Fruit fly (Drosophila melanogaster): ENCODE measurements around the gene app.

- TF ChIP-seq Pif1A (GFP tag; optimal IDR thresholded peaks at IDR 0.05) (no peak), CG34367 (tag; optimal IDR thresholded peaks at IDR 0.05) (no peak), gl (tag; optimal IDR thresholded peaks at IDR 0.05) (no peak), EcR (GFP tag; optimal IDR thresholded peaks at IDR 0.05) (no peak), Pif1B (GFP tag; optimal IDR thresholded peaks at IDR 0.05) (no peak), CG8159 (tag; optimal IDR thresholded peaks at IDR 0.05) (no peak), Snoo (tag; optimal IDR thresholded peaks at IDR 0.05) (no peak), CG15710 (tag; optimal IDR thresholded peaks at IDR 0.05) (no peak), CG9948 (tag; optimal IDR thresholded peaks at IDR 0.05) (no peak), CG12605 (GFP tag; IDR thresholded peaks at IDR 0.05) (peak; percentile 73), CG13204 (GFP tag; optimal IDR thresholded peaks at IDR 0.05) (no peak)
Observed at dm6 chr3L:12222945-12223634, 43.6 kb downstream of the app start.
